Fruit fly (Drosophila melanogaster) S2 (cell line): Measurements from ENCODE around the gene CG13810.

ENCODE experiments used
- CG8478 ChIP-seq: fragments of >200 bp; optimal IDR thresholded peaks from 2 replicates; lab custom pipeline; 2018
- CTCF ChIP-seq, 2 experiments: fragments of >200 bp; optimal IDR thresholded peaks; 2 replicates each; lab custom pipeline; 2018

The CG13810 gene

dm6 chr3L:2185630-2186029 lies at the start of gene CG13810:
Gene CG13810 (plus strand): TSS chr3L:2185930.
- no peak for TF ChIP-seq CG8478 (lab: Kevin White, UChicago)
- TF ChIP-seq CTCF (optimal IDR thresholded peaks at IDR 0.05; lab: Kevin White, UChicago): no peak

dm6 chr3L:2136419-2136818 lies 49.3 kb upstream of the CG13810 start:
- TF ChIP-seq CG8478 (lab: Kevin White, UChicago) (no peak), CTCF (optimal IDR thresholded peaks at IDR 0.05; lab: Kevin White, UChicago) (no peak)

dm6 chr3L:2142435-2142834 lies 43.3 kb upstream of the CG13810 start:
- TF ChIP-seq CG8478 (lab: Kevin White, UChicago) (no peak), CTCF (optimal IDR thresholded peaks at IDR 0.05; lab: Kevin White, UChicago) (no peak)

dm6 chr3L:2144355-2144754 lies 41.4 kb upstream of the CG13810 start:
- TF ChIP-seq CTCF (optimal IDR thresholded peaks at IDR 0.05; lab: Kevin White, UChicago) (no peak), CG8478 (lab: Kevin White, UChicago) (no peak)

- no peak for TF ChIP-seq CG8478 (lab: Kevin White, UChicago)
- no peak for TF ChIP-seq CTCF (optimal IDR thresholded peaks at IDR 0.05; lab: Kevin White, UChicago)
These were observed 40.7 kb upstream of the CG13810 start for dm6 chr3L:2145019-2145418.

- no peak for TF ChIP-seq CG8478 (lab: Kevin White, UChicago)
- TF ChIP-seq CTCF (optimal IDR thresholded peaks at IDR 0.05; lab: Kevin White, UChicago): no peak
These were observed 38.0 kb upstream of the CG13810 start for dm6 chr3L:2147767-2148166.

dm6 chr3L:2149664-2150063 lies 36.1 kb upstream of the CG13810 start:
- no peak for TF ChIP-seq CG8478 (lab: Kevin White, UChicago)
- TF ChIP-seq CTCF (optimal IDR thresholded peaks at IDR 0.05; lab: Kevin White, UChicago): no peak

- no peak for TF ChIP-seq CG8478 (lab: Kevin White, UChicago)
- no peak for TF ChIP-seq CTCF (optimal IDR thresholded peaks at IDR 0.05; lab: Kevin White, UChicago)
These were observed 34.0 kb upstream of the CG13810 start, which contains the start of gene zormin for dm6 chr3L:2151588-2152372. Gene zormin (minus strand): TSS chr3L:2151700.

dm6 chr3L:2152730-2153129 lies 33.0 kb upstream of the CG13810 start:
- TF ChIP-seq CTCF (optimal IDR thresholded peaks at IDR 0.05; lab: Kevin White, UChicago) (no peak), CG8478 (lab: Kevin White, UChicago) (no peak)

dm6 chr3L:2157427-2157931 lies 28.3 kb upstream of the CG13810 start:
- TF ChIP-seq CG8478 (lab: Kevin White, UChicago): no peak

dm6 chr3L:2158689-2159310 lies 26.9 kb upstream of the CG13810 start:
- TF ChIP-seq CG8478 (lab: Kevin White, UChicago) (no peak), CTCF (optimal IDR thresholded peaks at IDR 0.05; lab: Kevin White, UChicago) (no peak)

dm6 chr3L:2159817-2160216 lies 25.9 kb upstream of the CG13810 start:
- no peak for TF ChIP-seq CG8478 (lab: Kevin White, UChicago)
- TF ChIP-seq CTCF (optimal IDR thresholded peaks at IDR 0.05; lab: Kevin White, UChicago): no peak

- TF ChIP-seq CG8478 (lab: Kevin White, UChicago) (no peak), CTCF (optimal IDR thresholded peaks at IDR 0.05; lab: Kevin White, UChicago) (no peak)
These were observed 23.7 kb upstream of the CG13810 start for dm6 chr3L:2162019-2162418.

dm6 chr3L:2162623-2163022 lies 23.1 kb upstream of the CG13810 start:
- TF ChIP-seq CG8478 (lab: Kevin White, UChicago) (no peak), CTCF (optimal IDR thresholded peaks at IDR 0.05; lab: Kevin White, UChicago) (no peak)

dm6 chr3L:2163608-2164007 lies 22.1 kb upstream of the CG13810 start, which contains the start of gene CG15822:
Gene CG15822 (minus strand): TSS chr3L:2163863.
- TF ChIP-seq CTCF (optimal IDR thresholded peaks at IDR 0.05; lab: Kevin White, UChicago) (no peak), CG8478 (lab: Kevin White, UChicago) (no peak)
